Fruit fly (Drosophila melanogaster) whole organism, embryonic: ENCODE results near the gene Sec15.

Source experiments
- Asciz ChIP-seq: fragments of 200-800 bp; sonication (Bioruptor generic); optimal IDR thresholded peaks from 2 replicates; lab custom pipeline; 2017; ENCODE audit warnings: missing biosample characterization, mild to moderate bottlenecking, missing genetic modification characterization, missing genetic modification reagents
- BtbVII ChIP-seq: fragments of 200-800 bp; sonication (Bioruptor generic); optimal IDR thresholded peaks from 3 replicates; lab custom pipeline; 2017; ENCODE audit warnings: missing biosample characterization, mild to moderate bottlenecking, missing genetic modification characterization
- Bteb2 ChIP-seq: fragments of 200-800 bp; sonication (Bioruptor generic); optimal IDR thresholded peaks from 2 replicates; lab custom pipeline; 2016; ENCODE audit warnings: missing biosample characterization, missing genetic modification characterization
- CG10321 ChIP-seq: fragments of 200-800 bp; sonication (Bioruptor generic); IDR thresholded peaks from 2 replicates; pipeline ENCODE4 v1.3.6; 2022; ENCODE audit warnings: missing biosample characterization, missing genetic modification characterization
- CG10543 ChIP-seq: fragments of 200-800 bp; sonication (Bioruptor generic); optimal IDR thresholded peaks from 3 replicates; lab custom pipeline; 2017; ENCODE audit warnings: missing biosample characterization, mild to moderate bottlenecking, missing genetic modification characterization, moderate library complexity
- CG12659 ChIP-seq: fragments of 200-800 bp; sonication (Bioruptor generic); optimal IDR thresholded peaks from 3 replicates; lab custom pipeline; 2017; ENCODE audit warnings: mild to moderate bottlenecking, missing biosample characterization, missing genetic modification reagents, missing genetic modification characterization
- CG12942 ChIP-seq: fragments of 200-800 bp; sonication (Bioruptor generic); optimal IDR thresholded peaks from 3 replicates; lab custom pipeline; 2016; ENCODE audit warnings: missing biosample characterization, missing genetic modification characterization
- CG13624 ChIP-seq: fragments of 200-800 bp; sonication (Bioruptor generic); optimal IDR thresholded peaks from 2 replicates; lab custom pipeline; 2016; ENCODE audit warnings: missing biosample characterization, missing genetic modification characterization
- CG1647 ChIP-seq: fragments of 200-800 bp; sonication (Bioruptor generic); optimal IDR thresholded peaks from 3 replicates; lab custom pipeline; 2016; ENCODE audit warnings: missing biosample characterization, missing genetic modification characterization
- CG16863 ChIP-seq: fragments of 200-800 bp; sonication (Bioruptor generic); optimal IDR thresholded peaks from 3 replicates; lab custom pipeline; 2016; ENCODE audit warnings: missing biosample characterization, missing genetic modification characterization
- CG17359 ChIP-seq: fragments of 200-800 bp; sonication (Bioruptor generic); optimal IDR thresholded peaks from 3 replicates; lab custom pipeline; 2018; ENCODE audit warnings: missing biosample characterization, mild to moderate bottlenecking, missing genetic modification characterization, moderate library complexity
- CG17829 ChIP-seq: fragments of 200-800 bp; optimal IDR thresholded peaks from 2 replicates; lab custom pipeline; 2019; ENCODE audit warnings: missing biosample characterization, mild to moderate bottlenecking, missing genetic modification characterization, moderate library complexity
- CG30403 ChIP-seq: fragments of 200-800 bp; sonication (Bioruptor generic); optimal IDR thresholded peaks from 3 replicates; lab custom pipeline; 2016; ENCODE audit warnings: missing biosample characterization, missing genetic modification characterization
- CG30431 ChIP-seq: fragments of 200-800 bp; sonication (Bioruptor generic); optimal IDR thresholded peaks from 2 replicates; lab custom pipeline; 2017; ENCODE audit warnings: missing biosample characterization, missing genetic modification characterization
- CG4328 ChIP-seq: fragments of 200-800 bp; sonication (Bioruptor generic); optimal IDR thresholded peaks from 3 replicates; lab custom pipeline; 2017; ENCODE audit warnings: missing biosample characterization, missing genetic modification reagents, missing genetic modification characterization
- CG4617 ChIP-seq: fragments of 200-800 bp; sonication (Bioruptor generic); optimal IDR thresholded peaks from 3 replicates; lab custom pipeline; 2016; ENCODE audit warnings: missing biosample characterization, missing genetic modification characterization, borderline replicate concordance
- CG7839 ChIP-seq: fragments of 200-800 bp; sonication (Bioruptor generic); optimal IDR thresholded peaks from 3 replicates; lab custom pipeline; 2018; ENCODE audit warnings: missing biosample characterization, mild to moderate bottlenecking, missing genetic modification characterization, moderate library complexity
- CG8089 ChIP-seq: fragments of 200-800 bp; sonication (Bioruptor generic); optimal IDR thresholded peaks from 3 replicates; lab custom pipeline; 2016; ENCODE audit warnings: missing biosample characterization, missing genetic modification characterization
- CG8388 ChIP-seq: fragments of 200-800 bp; sonication (Bioruptor generic); optimal IDR thresholded peaks from 2 replicates; lab custom pipeline; 2019; ENCODE audit warnings: missing biosample characterization, mild to moderate bottlenecking, missing genetic modification characterization, moderate library complexity
- CG8944 ChIP-seq: fragments of 200-800 bp; sonication (Bioruptor generic); optimal IDR thresholded peaks from 3 replicates; lab custom pipeline; 2016; ENCODE audit warnings: missing biosample characterization, missing genetic modification characterization
- CkIIα-i1 ChIP-seq: fragments of 200-800 bp; sonication (Bioruptor generic); IDR thresholded peaks from 2 replicates; pipeline ENCODE4 v1.3.6; 2022; ENCODE audit warnings: missing biosample characterization, missing genetic modification characterization
- Dek ChIP-seq: fragments of 200-800 bp; sonication (Bioruptor generic); optimal IDR thresholded peaks from 3 replicates; lab custom pipeline; 2019; ENCODE audit warnings: missing biosample characterization, mild to moderate bottlenecking, missing genetic modification characterization, moderate library complexity
- Fer2 ChIP-seq: fragments of 200-800 bp; sonication (Bioruptor generic); optimal IDR thresholded peaks from 2 replicates; lab custom pipeline; 2018; ENCODE audit warnings: missing biosample characterization, mild to moderate bottlenecking, missing genetic modification characterization, moderate library complexity
- HLH3B ChIP-seq: fragments of 200-800 bp; sonication (Bioruptor generic); IDR thresholded peaks from 2 replicates; pipeline ENCODE4 v1.3.6; 2022; ENCODE audit warnings: missing biosample characterization, missing genetic modification characterization
- Hmr ChIP-seq: fragments of 200-800 bp; sonication (Bioruptor generic); optimal IDR thresholded peaks from 3 replicates; lab custom pipeline; 2017; ENCODE audit warnings: mild to moderate bottlenecking, missing biosample characterization, missing genetic modification reagents, missing genetic modification characterization
- Hr3 ChIP-seq: fragments of 200-800 bp; sonication (Bioruptor generic); optimal IDR thresholded peaks from 3 replicates; lab custom pipeline; 2016; ENCODE audit warnings: missing biosample characterization, missing genetic modification characterization
- Hr39 ChIP-seq: fragments of >200 bp; optimal IDR thresholded peaks from 2 replicates; lab custom pipeline; 2017
- Hsf ChIP-seq: fragments of 200-800 bp; sonication (Bioruptor generic); optimal IDR thresholded peaks from 3 replicates; lab custom pipeline; 2016; ENCODE audit warnings: missing biosample characterization, missing genetic modification characterization
- NC2β ChIP-seq: fragments of 200-800 bp; sonication (Bioruptor generic); optimal IDR thresholded peaks from 2 replicates; lab custom pipeline; 2016; ENCODE audit warnings: missing biosample characterization, missing genetic modification characterization
- PHDP ChIP-seq: fragments of 200-800 bp; sonication (Bioruptor generic); optimal IDR thresholded peaks from 3 replicates; lab custom pipeline; 2018; ENCODE audit warnings: missing biosample characterization, mild to moderate bottlenecking, missing genetic modification characterization, moderate library complexity
- Pdp1 ChIP-seq, 2 experiments: fragments of 200-800 bp; sonication (Bioruptor generic); optimal IDR thresholded peaks; 3 replicates each; lab custom pipeline; 2016; ENCODE audit warnings: missing biosample characterization in 2 of 2, missing genetic modification characterization in 2 of 2, mild to moderate bottlenecking in 1 of 2, moderate library complexity in 1 of 2
- Sox102F ChIP-seq: fragments of 200-800 bp; sonication (Bioruptor generic); optimal IDR thresholded peaks from 2 replicates; lab custom pipeline; 2018; ENCODE audit warnings: missing biosample characterization, mild to moderate bottlenecking, missing genetic modification characterization, moderate library complexity
- Taf1 ChIP-seq: fragments of 200-800 bp; sonication (Bioruptor generic); IDR thresholded peaks from 2 replicates; pipeline ENCODE4 v1.3.6; 2022; ENCODE audit warnings: missing biosample characterization, missing genetic modification characterization
- Xbp1 ChIP-seq: fragments of 200-800 bp; sonication (Bioruptor generic); optimal IDR thresholded peaks from 3 replicates; lab custom pipeline; 2016; ENCODE audit warnings: missing biosample characterization, mild to moderate bottlenecking, missing genetic modification characterization
- az2 ChIP-seq: fragments of 200-800 bp; sonication (Bioruptor generic); optimal IDR thresholded peaks from 3 replicates; lab custom pipeline; 2016; ENCODE audit warnings: missing biosample characterization, missing genetic modification characterization
- cg ChIP-seq: fragments of 200-800 bp; sonication (Bioruptor generic); optimal IDR thresholded peaks from 3 replicates; lab custom pipeline; 2019; ENCODE audit warnings: missing biosample characterization, mild to moderate bottlenecking, missing genetic modification characterization, moderate library complexity
- chif ChIP-seq, 2 experiments: fragments of 200-800 bp; sonication (Bioruptor generic); optimal IDR thresholded peaks; 3 replicates each; lab custom pipeline; 2016; ENCODE audit warnings: missing biosample characterization in 2 of 2, missing genetic modification characterization in 2 of 2
- chn ChIP-seq: fragments of 200-800 bp; sonication (Bioruptor generic); optimal IDR thresholded peaks from 2 replicates; lab custom pipeline; 2016; ENCODE audit warnings: missing biosample characterization, missing genetic modification characterization
- ci ChIP-seq: fragments of 200-800 bp; sonication (Bioruptor generic); IDR thresholded peaks from 3 replicates; pipeline ENCODE4 v1.3.6; 2022; ENCODE audit warnings: missing biosample characterization, missing genetic modification characterization
- dpn ChIP-seq, 2 experiments: fragments of 200-800 bp; sonication (Bioruptor generic); optimal IDR thresholded peaks; 3 replicates each; lab custom pipeline; 2016; ENCODE audit warnings: missing biosample characterization in 2 of 2, missing genetic modification characterization in 2 of 2
- gce ChIP-seq: fragments of 200-800 bp; sonication (Bioruptor generic); IDR thresholded peaks from 3 replicates; pipeline ENCODE4 v1.3.6; 2022; ENCODE audit warnings: missing biosample characterization, missing genetic modification characterization
- gem ChIP-seq: fragments of 200-800 bp; sonication (Bioruptor generic); optimal IDR thresholded peaks from 2 replicates; lab custom pipeline; 2019; ENCODE audit warnings: missing biosample characterization, mild to moderate bottlenecking, missing genetic modification characterization, moderate library complexity
- grn ChIP-seq: fragments of 200-800 bp; sonication (Bioruptor generic); optimal IDR thresholded peaks from 3 replicates; lab custom pipeline; 2017; ENCODE audit warnings: missing biosample characterization, missing genetic modification characterization
- kni ChIP-seq: fragments of 200-800 bp; sonication (Bioruptor generic); optimal IDR thresholded peaks from 3 replicates; lab custom pipeline; 2017; ENCODE audit warnings: mild to moderate bottlenecking, missing biosample characterization, missing genetic modification reagents, missing genetic modification characterization
- phol ChIP-seq: fragments of 200-800 bp; sonication (Bioruptor generic); optimal IDR thresholded peaks from 3 replicates; lab custom pipeline; 2018; ENCODE audit warnings: missing biosample characterization, mild to moderate bottlenecking, missing genetic modification characterization, moderate library complexity
- sd ChIP-seq: fragments of 200-800 bp; sonication (Bioruptor generic); optimal IDR thresholded peaks from 3 replicates; lab custom pipeline; 2018; ENCODE audit warnings: missing biosample characterization, mild to moderate bottlenecking, missing genetic modification characterization, moderate library complexity
- sim ChIP-seq: fragments of 200-800 bp; sonication (Bioruptor generic); IDR thresholded peaks from 2 replicates; pipeline ENCODE4 v1.3.6; 2022; ENCODE audit warnings: missing biosample characterization, missing genetic modification characterization
- slbo ChIP-seq: fragments of 200-800 bp; sonication (Bioruptor generic); IDR thresholded peaks from 2 replicates; pipeline ENCODE4 v1.3.6; 2022; ENCODE audit warnings: missing biosample characterization, missing genetic modification characterization
- so ChIP-seq: fragments of 200-800 bp; sonication (Bioruptor generic); IDR thresholded peaks from 3 replicates; pipeline ENCODE4 v1.3.6; 2022; ENCODE audit warnings: missing biosample characterization, missing genetic modification characterization
- tgo ChIP-seq: fragments of 200-800 bp; sonication (Bioruptor generic); IDR thresholded peaks from 3 replicates; pipeline ENCODE4 v1.3.6; 2022; ENCODE audit warnings: missing biosample characterization, missing genetic modification characterization
- vfl ChIP-seq: fragments of 200-800 bp; sonication (Bioruptor generic); optimal IDR thresholded peaks from 2 replicates; lab custom pipeline; 2016; ENCODE audit warnings: missing biosample characterization, missing genetic modification characterization
- wek ChIP-seq: fragments of 200-800 bp; sonication (Bioruptor generic); optimal IDR thresholded peaks from 3 replicates; lab custom pipeline; 2018; ENCODE audit warnings: missing biosample characterization, mild to moderate bottlenecking, missing genetic modification characterization, moderate library complexity

The Sec15 gene

DNA sequence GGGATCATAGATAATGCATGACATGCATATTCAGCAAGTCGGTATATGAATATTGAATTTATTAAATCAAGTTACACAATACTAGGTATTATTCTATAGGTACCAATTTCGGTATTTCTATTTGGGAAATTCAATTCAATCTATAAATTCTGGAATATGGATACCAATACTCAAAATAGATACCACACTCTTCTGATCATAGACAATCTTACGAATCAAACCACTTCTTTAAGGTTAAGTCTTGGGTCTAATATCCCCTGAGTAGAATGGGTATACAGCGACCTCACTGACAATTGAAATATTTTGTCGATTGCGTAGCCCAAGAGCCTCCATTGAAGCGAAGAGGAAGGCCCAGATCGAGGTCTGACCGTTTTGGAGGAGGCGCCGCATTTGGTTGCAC, 14.9 kb downstream of the Sec15 start (continued):
- TF ChIP-seq so (GFP tag; lab: Robert Waterston, UW), result no peak
- TF ChIP-seq CG4617 (GFP tag; lab: Kevin White, UChicago), result no peak
- peak; percentile 10 for TF ChIP-seq CG12942 (GFP tag; lab: Kevin White, UChicago)
- peak; percentile 7 for TF ChIP-seq CG12659 (GFP tag; lab: Kevin White, UChicago)
- TF ChIP-seq Asciz (GFP tag; lab: Kevin White, UChicago), result no peak
- no peak for TF ChIP-seq cg (GFP tag; lab: Kevin White, UChicago)
- TF ChIP-seq Hsf (GFP tag; lab: Kevin White, UChicago), result peak; percentile 4
- TF ChIP-seq chn (GFP tag; lab: Kevin White, UChicago), result no peak
- no peak for TF ChIP-seq CG10321 (GFP tag; lab: Robert Waterston, UW)
- TF ChIP-seq CG16863 (GFP tag; lab: Kevin White, UChicago), result no peak
- no peak; the same call in 1 of the 2 replicates for TF ChIP-seq slbo
- no peak for TF ChIP-seq vfl (GFP tag; lab: Kevin White, UChicago)
- no peak for TF ChIP-seq BtbVII (GFP tag; lab: Kevin White, UChicago)
- no peak for TF ChIP-seq HLH3B
- no peak for TF ChIP-seq CG13624 (GFP tag; lab: Kevin White, UChicago)
- TF ChIP-seq CG8944, result no peak
- peak; percentile 11 for TF ChIP-seq PHDP (tag; lab: Kevin White, UChicago)
- TF ChIP-seq CG8089 (GFP tag; lab: Kevin White, UChicago), result no peak
- TF ChIP-seq az2, result no peak
- TF ChIP-seq CG4328 (GFP tag; lab: Kevin White, UChicago), result no peak
- TF ChIP-seq CG17829 (tag; lab: Kevin White, UChicago), result no peak
- TF ChIP-seq Fer2 (tag; lab: Kevin White, UChicago), result no peak
- TF ChIP-seq Pdp1 (GFP tag; optimal IDR thresholded peaks at IDR 0.05; lab: Kevin White, UChicago), result no peak
- peak in 1 of 2 experiments; percentile 5 for TF ChIP-seq chif (GFP tag; optimal IDR thresholded peaks at IDR 0.05; lab: Kevin White, UChicago)
- TF ChIP-seq Hmr (GFP tag; lab: Kevin White, UChicago), result no peak
- TF ChIP-seq Xbp1 (GFP tag; lab: Kevin White, UChicago), result peak; percentile 20
- TF ChIP-seq grn (GFP tag; lab: Kevin White, UChicago), result no peak
- no peak for TF ChIP-seq CG30431 (GFP tag; lab: Kevin White, UChicago)
- peak; percentile 56 for TF ChIP-seq Sox102F
- TF ChIP-seq wek, result no peak
- peak; percentile 5 for TF ChIP-seq CG30403 (GFP tag; lab: Kevin White, UChicago)
- TF ChIP-seq CG8388 (GFP tag; lab: Kevin White, UChicago), result peak; percentile 0
- TF ChIP-seq Dek, result no peak
- peak; percentile 52 for TF ChIP-seq gem (tag; lab: Kevin White, UChicago)
- no peak for TF ChIP-seq gce (GFP tag; lab: Robert Waterston, UW)
- peak in 1 of 2 experiments; percentile 29 for TF ChIP-seq dpn (GFP tag; optimal IDR thresholded peaks at IDR 0.05; lab: Kevin White, UChicago)
- TF ChIP-seq phol (tag; lab: Kevin White, UChicago), result no peak
- peak; percentile 60 for TF ChIP-seq kni (GFP tag; lab: Kevin White, UChicago)
- no peak for TF ChIP-seq Bteb2 (GFP tag; lab: Kevin White, UChicago)
- no peak for TF ChIP-seq CG1647 (GFP tag; lab: Kevin White, UChicago)
- peak; percentile 16 for TF ChIP-seq sd (tag; lab: Kevin White, UChicago)
- TF ChIP-seq CkIIα-i1 (GFP tag; lab: Robert Waterston, UW), result no peak
- 0 out of 3 replicates have a peak, but pooled peaks have one; percentile 46 for TF ChIP-seq ci (GFP tag; lab: Robert Waterston, UW)
- TF ChIP-seq CG10543 (GFP tag; lab: Kevin White, UChicago), result no peak
- TF ChIP-seq CG7839 (tag; lab: Kevin White, UChicago), result no peak
- no peak for TF ChIP-seq NC2β (GFP tag; lab: Kevin White, UChicago)
- peak; percentile 1 for TF ChIP-seq Hr3 (GFP tag; lab: Kevin White, UChicago)
- no peak for TF ChIP-seq Hr39 (lab: Kevin White, UChicago)
- no peak for TF ChIP-seq tgo (GFP tag; lab: Robert Waterston, UW)
- TF ChIP-seq sim (GFP tag; lab: Robert Waterston, UW), result no peak
- no peak for TF ChIP-seq Taf1 (GFP tag; lab: Robert Waterston, UW)
- TF ChIP-seq CG17359, result no peak
